Fruit fly (Drosophila melanogaster): ENCODE results near the gene Pten.

The Pten gene

dm6 chr2L:10237725-10238446, 23.0 kb downstream of the Pten start, which contains the start of gene mthl15 (continued):
- TF ChIP-seq Ptx1 (GFP tag; IDR thresholded peaks at IDR 0.05) (no peak), Deaf1 (tag; optimal IDR thresholded peaks at IDR 0.05) (peak; percentile 72), Med (GFP tag) (peak; percentile 73), CG17328 (GFP tag; IDR thresholded peaks at IDR 0.05) (0 out of 2 replicates have a peak, but pooled peaks have one; percentile 29), ems (GFP tag; optimal IDR thresholded peaks at IDR 0.05) (no peak), CG9727 (GFP tag; optimal IDR thresholded peaks at IDR 0.05) (no peak), row (GFP tag; IDR thresholded peaks at IDR 0.05) (0 out of 3 replicates have a peak, but pooled peaks have one; percentile 11), CG6765 (GFP tag; optimal IDR thresholded peaks at IDR 0.05) (peak; percentile 34), CG8944 (GFP tag; optimal IDR thresholded peaks at IDR 0.05) (no peak), Adf1 (GFP tag; IDR thresholded peaks at IDR 0.05) (no peak), sens (GFP tag) (peak; percentile 64), NK7.1 (GFP tag; optimal IDR thresholded peaks at IDR 0.05) (no peak), crc (GFP tag; optimal IDR thresholded peaks at IDR 0.05) (peak; percentile 6), Atf6 (GFP tag; IDR thresholded peaks at IDR 0.05) (peak; percentile 41; the same call in 1 of the 2 replicates), CG8089 (GFP tag; optimal IDR thresholded peaks at IDR 0.05) (no peak), gcm (GFP tag; optimal IDR thresholded peaks at IDR 0.05) (peak; percentile 21), lmd (GFP tag; IDR thresholded peaks at IDR 0.05) (no peak), Dek (tag; optimal IDR thresholded peaks at IDR 0.05) (no peak), so (GFP tag; IDR thresholded peaks at IDR 0.05) (no peak), CG2129 (GFP tag; IDR thresholded peaks at IDR 0.05; ENCODE audit: partially characterized antibody) (no peak), CG3281 (GFP tag; optimal IDR thresholded peaks at IDR 0.05) (peak; percentile 1), CG1603 (tag; optimal IDR thresholded peaks at IDR 0.05) (peak; percentile 63), eve (GFP tag; optimal IDR thresholded peaks at IDR 0.05) (peak in 1 of 2 experiments; percentile 62), CG1602 (GFP tag; optimal IDR thresholded peaks at IDR 0.05) (no peak), usp (GFP tag; optimal IDR thresholded peaks at IDR 0.05) (no peak), CG15696 (tag; optimal IDR thresholded peaks at IDR 0.05) (peak; percentile 34), CG10209 (GFP tag; optimal IDR thresholded peaks at IDR 0.05) (no peak), ken (GFP tag; IDR thresholded peaks at IDR 0.05) (no peak), lab (GFP tag; optimal IDR thresholded peaks at IDR 0.05) (no peak), CG33557 (GFP tag; optimal IDR thresholded peaks at IDR 0.05) (peak; percentile 36), onecut (GFP tag; IDR thresholded peaks at IDR 0.05) (no peak), CG17612 (GFP tag; IDR thresholded peaks at IDR 0.05) (no peak), Meics (GFP tag; optimal IDR thresholded peaks at IDR 0.05) (peak; percentile 87), H15 (GFP tag; IDR thresholded peaks at IDR 0.05) (no peak), CG1792 (GFP tag; optimal IDR thresholded peaks at IDR 0.05) (no peak), BtbVII (GFP tag; optimal IDR thresholded peaks at IDR 0.05) (peak; percentile 3), tna (GFP tag; IDR thresholded peaks at IDR 0.05; ENCODE audit: partially characterized antibody) (no peak), Poxn (GFP tag; IDR thresholded peaks at IDR 0.05) (no peak), CG4424 (GFP tag; optimal IDR thresholded peaks at IDR 0.05) (no peak), Pdp1 (GFP tag; optimal IDR thresholded peaks at IDR 0.05) (peak in 1 of 2 experiments; percentile 75), Six4 (GFP tag; optimal IDR thresholded peaks at IDR 0.05) (no peak), cg (GFP tag; optimal IDR thresholded peaks at IDR 0.05) (peak; percentile 68), CG4854 (GFP tag; optimal IDR thresholded peaks at IDR 0.05) (no peak), salm (tag; optimal IDR thresholded peaks at IDR 0.05) (peak; percentile 29), Atf3 (GFP tag; optimal IDR thresholded peaks at IDR 0.05) (no peak), CG17912 (GFP tag; optimal IDR thresholded peaks at IDR 0.05) (peak; percentile 22), ase (GFP tag; IDR thresholded peaks at IDR 0.05) (no peak), pan (optimal IDR thresholded peaks at IDR 0.05) (no peak), pan (GFP tag; optimal IDR thresholded peaks at IDR 0.05 in 1 of 2, IDR thresholded peaks at IDR 0.05 in 1 of 2) (no peak), CG12659 (GFP tag; optimal IDR thresholded peaks at IDR 0.05) (peak; percentile 38), slou (GFP tag; optimal IDR thresholded peaks at IDR 0.05) (no peak)
